Worm (Caenorhabditis elegans): ENCODE results near the gene kbp-2.

kbp-2 gene

DNA sequence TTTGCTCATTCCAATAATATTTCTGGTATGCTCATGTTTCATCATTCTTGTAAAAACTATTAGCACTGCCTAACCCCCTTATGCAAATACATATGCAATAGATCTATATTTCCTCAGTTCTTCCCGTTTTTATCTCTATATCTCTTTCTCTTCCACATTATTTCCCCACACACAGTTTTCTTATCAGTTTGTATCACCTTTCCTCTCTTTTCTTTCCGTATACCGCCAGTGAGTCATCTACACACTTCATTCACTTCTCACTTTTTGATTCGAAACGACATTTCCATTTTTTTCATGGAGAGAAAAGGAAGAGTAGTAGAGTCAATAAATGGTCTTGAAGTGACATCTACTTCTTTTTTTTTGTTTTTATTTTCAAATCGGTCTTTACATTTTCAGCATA is 2.7 kb upstream of the kbp-2 start:
- no peak for TF ChIP-seq ztf-4 (tag; optimal IDR thresholded peaks at IDR 0.05)
- TF ChIP-seq nhr-25 (tag; optimal IDR thresholded peaks at IDR 0.05): no peak
- no peak for TF ChIP-seq egl-27 (tag; optimal IDR thresholded peaks at IDR 0.05)
- peak; percentile 44 for TF ChIP-seq jun-1 (tag; optimal IDR thresholded peaks at IDR 0.05)
- TF ChIP-seq sea-2 (GFP tag; optimal IDR thresholded peaks at IDR 0.05): no peak
- no peak for TF ChIP-seq daf-12 (tag; optimal IDR thresholded peaks at IDR 0.05)
- TF ChIP-seq eor-1 (tag; optimal IDR thresholded peaks at IDR 0.05): no peak
- TF ChIP-seq ceh-28 (tag; optimal IDR thresholded peaks at IDR 0.05): no peak
- TF ChIP-seq pha-4 (tag; optimal IDR thresholded peaks at IDR 0.05): peak; percentile 24
- TF ChIP-seq nhr-12 (tag; optimal IDR thresholded peaks at IDR 0.05): no peak
- TF ChIP-seq snpc-4 (tag; optimal IDR thresholded peaks at IDR 0.05): peak; percentile 26
- no peak for TF ChIP-seq ceh-16 (tag; optimal IDR thresholded peaks at IDR 0.05)
- TF ChIP-seq nhr-67 (tag; optimal IDR thresholded peaks at IDR 0.05): no peak
- no peak for TF ChIP-seq fkh-10 (GFP tag; optimal IDR thresholded peaks at IDR 0.05)
- peak in 1 of 3 experiments; percentile 40 for TF ChIP-seq elt-3 (tag; optimal IDR thresholded peaks at IDR 0.05)
- no peak for TF ChIP-seq lin-15B (tag; optimal IDR thresholded peaks at IDR 0.05)
- no peak for TF ChIP-seq ceh-9 (tag; optimal IDR thresholded peaks at IDR 0.05)
- no peak for TF ChIP-seq tbx-2 (tag; optimal IDR thresholded peaks at IDR 0.05)
- TF ChIP-seq pqm-1 (tag; optimal IDR thresholded peaks at IDR 0.05): peak; percentile 2
- peak; percentile 64 for TF ChIP-seq elt-2 (tag; optimal IDR thresholded peaks at IDR 0.05)
- no peak for TF ChIP-seq nhr-43 (tag; optimal IDR thresholded peaks at IDR 0.05; ENCODE audit: poor library complexity, severe bottlenecking)
- TF ChIP-seq nhr-23 (tag; optimal IDR thresholded peaks at IDR 0.05): no peak

DNA sequence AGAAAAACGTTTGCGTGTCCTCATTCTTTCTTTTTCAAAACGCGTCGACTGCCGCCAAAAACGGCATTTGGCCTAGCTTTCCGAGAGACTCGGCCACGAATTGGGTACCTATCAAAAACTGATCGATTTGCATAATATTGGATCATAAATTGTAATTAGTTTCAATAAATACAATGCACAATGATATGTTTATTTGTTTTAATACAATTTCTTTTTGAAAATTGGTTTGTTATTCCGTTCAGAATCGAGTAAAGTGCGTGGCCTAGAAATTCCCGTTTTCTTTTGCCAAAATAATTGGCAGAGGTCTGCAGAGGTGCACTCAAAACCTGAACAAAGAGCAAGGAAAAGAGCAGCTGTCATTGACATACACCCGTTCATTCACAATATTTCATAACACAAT is 1.7 kb upstream of the kbp-2 start, which contains the start of gene F26F4.8:
Gene F26F4.8, minus strand, starts transcription at position 69 of the 400 bp plus-strand sequence.
- peak; percentile 52 for TF ChIP-seq nfya-1 (tag; optimal IDR thresholded peaks at IDR 0.05; ENCODE audit: insufficient read depth)
- no peak for TF ChIP-seq unc-62 (GFP tag; optimal IDR thresholded peaks at IDR 0.05)
- no peak for TF ChIP-seq lsy-12 (tag; optimal IDR thresholded peaks at IDR 0.05)
- no peak for TF ChIP-seq ztf-11 (tag; optimal IDR thresholded peaks at IDR 0.05)
- TF ChIP-seq ceh-28 (tag; optimal IDR thresholded peaks at IDR 0.05): no peak
- no peak for TF ChIP-seq elt-2 (tag; optimal IDR thresholded peaks at IDR 0.05)
- TF ChIP-seq snpc-4 (tag; optimal IDR thresholded peaks at IDR 0.05): no peak
- no peak for TF ChIP-seq nhr-77 (tag; optimal IDR thresholded peaks at IDR 0.05)
- TF ChIP-seq nhr-11 (tag; optimal IDR thresholded peaks at IDR 0.05): no peak
- no peak for TF ChIP-seq nhr-28 (tag; optimal IDR thresholded peaks at IDR 0.05)
- no peak for TF ChIP-seq sea-2 (GFP tag; optimal IDR thresholded peaks at IDR 0.05)
- no peak for TF ChIP-seq nhr-25 (tag; optimal IDR thresholded peaks at IDR 0.05)
- TF ChIP-seq lin-15B (tag; optimal IDR thresholded peaks at IDR 0.05): peak; percentile 42
- TF ChIP-seq egl-27 (tag; optimal IDR thresholded peaks at IDR 0.05): no peak
- TF ChIP-seq nhr-237 (tag; optimal IDR thresholded peaks at IDR 0.05): no peak
- TF ChIP-seq zag-1 (tag; optimal IDR thresholded peaks at IDR 0.05): no peak
- no peak for TF ChIP-seq fkh-2 (tag; optimal IDR thresholded peaks at IDR 0.05)
- peak; percentile 14 for TF ChIP-seq pha-4 (tag; optimal IDR thresholded peaks at IDR 0.05)
- TF ChIP-seq aly-2 (tag; optimal IDR thresholded peaks at IDR 0.05): no peak
- no peak for TF ChIP-seq skn-1 (tag; optimal IDR thresholded peaks at IDR 0.05)
- no peak for TF ChIP-seq hmg-11 (tag; optimal IDR thresholded peaks at IDR 0.05)
- TF ChIP-seq nhr-43 (tag; optimal IDR thresholded peaks at IDR 0.05; ENCODE audit: poor library complexity, severe bottlenecking): no peak
- TF ChIP-seq jun-1 (tag; optimal IDR thresholded peaks at IDR 0.05): no peak
- no peak for TF ChIP-seq egl-5 (tag; optimal IDR thresholded peaks at IDR 0.05)
- no peak for TF ChIP-seq ceh-16 (tag; optimal IDR thresholded peaks at IDR 0.05)
- no peak for TF ChIP-seq nhr-76 (tag; optimal IDR thresholded peaks at IDR 0.05)

DNA sequence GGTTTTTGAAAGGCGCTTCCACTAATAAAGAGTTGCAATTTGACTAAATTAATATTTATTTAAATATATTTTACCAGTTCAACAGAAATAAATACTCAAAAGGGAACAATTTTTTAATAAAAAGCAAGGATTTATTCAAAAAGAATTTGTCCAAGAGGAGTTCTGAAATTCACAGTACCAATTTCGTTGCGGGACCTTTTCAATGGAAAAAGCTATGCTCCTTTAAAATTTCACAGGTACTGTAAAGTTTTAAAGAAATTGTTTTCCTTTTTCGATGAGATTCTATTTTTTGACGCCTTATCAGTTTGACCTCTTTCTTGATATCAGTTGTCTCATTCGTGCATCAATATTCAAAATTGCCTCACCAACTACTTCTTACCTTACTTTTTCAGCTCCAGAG is 3.4 kb downstream of the kbp-2 start, which contains the start of gene tag-340:
Gene tag-340, plus strand, starts transcription at position 249 of the 400 bp plus-strand sequence.
- TF ChIP-seq tbx-2 (tag; optimal IDR thresholded peaks at IDR 0.05) (no peak), ceh-16 (tag; optimal IDR thresholded peaks at IDR 0.05) (no peak), skn-1 (tag; optimal IDR thresholded peaks at IDR 0.05) (no peak), nhr-23 (tag; optimal IDR thresholded peaks at IDR 0.05) (no peak), fkh-2 (tag; optimal IDR thresholded peaks at IDR 0.05) (no peak), nhr-237 (tag; optimal IDR thresholded peaks at IDR 0.05) (no peak), nhr-28 (tag; optimal IDR thresholded peaks at IDR 0.05) (no peak), eor-1 (tag; optimal IDR thresholded peaks at IDR 0.05) (no peak), lin-15B (tag; optimal IDR thresholded peaks at IDR 0.05) (no peak), lin-39 (tag; optimal IDR thresholded peaks at IDR 0.05) (no peak), egl-5 (tag; optimal IDR thresholded peaks at IDR 0.05) (no peak), nhr-43 (tag; optimal IDR thresholded peaks at IDR 0.05; ENCODE audit: poor library complexity, severe bottlenecking) (no peak)

Measured in whole organism, L3 larva.